Worm (Caenorhabditis elegans) whole organism, early embryonic: ENCODE results near the gene pas-2.

Source experiments
- B0310.2 ChIP-seq: sonication (generic microtip); optimal IDR thresholded peaks from 2 replicates; lab custom pipeline; 2016; ENCODE audit warnings: mild to moderate bottlenecking, missing genetic modification characterization, missing compliant biosample characterization
- F13C5.2 ChIP-seq: sonication (generic microtip); optimal IDR thresholded peaks from 2 replicates; lab custom pipeline; 2017; ENCODE audit warnings: mild to moderate bottlenecking, missing genetic modification characterization, inconsistent platforms, missing compliant biosample characterization
- aly-1 ChIP-seq: sonication (generic microtip); optimal IDR thresholded peaks from 2 replicates; lab custom pipeline; 2016; ENCODE audit warnings: missing genetic modification characterization, missing compliant biosample characterization
- ama-1 ChIP-seq: fragments of 150-350 bp; optimal IDR thresholded peaks from 2 replicates; lab custom pipeline; 2014
- ceh-13 ChIP-seq: fragments of 200-800 bp; sonication (Bioruptor generic); optimal IDR thresholded peaks from 2 replicates; lab custom pipeline; 2018; ENCODE audit warnings: mild to moderate bottlenecking, missing genetic modification characterization, missing compliant biosample characterization
- ets-7 ChIP-seq: sonication (generic microtip); optimal IDR thresholded peaks from 2 replicates; lab custom pipeline; 2016; ENCODE audit warnings: missing genotype, missing genetic modification characterization, missing compliant biosample characterization
- flt-1 ChIP-seq: fragments of 200-800 bp; sonication (Bioruptor generic); IDR thresholded peaks from 2 replicates; pipeline ENCODE4 v1.3.6; 2022; ENCODE audit warnings: missing genetic modification characterization, missing compliant biosample characterization
- hmbx-1 ChIP-seq: sonication (generic microtip); optimal IDR thresholded peaks from 2 replicates; lab custom pipeline; 2016; ENCODE audit warnings: mild to moderate bottlenecking, missing genetic modification characterization, missing compliant biosample characterization
- hmg-4 ChIP-seq: fragments of 200-800 bp; sonication (Bioruptor generic); optimal IDR thresholded peaks from 2 replicates; lab custom pipeline; 2018; ENCODE audit warnings: mild to moderate bottlenecking, missing genetic modification characterization, missing compliant biosample characterization
- hnd-1 ChIP-seq: sonication (generic microtip); optimal IDR thresholded peaks from 2 replicates; lab custom pipeline; 2016; ENCODE audit warnings: missing genetic modification characterization, missing compliant biosample characterization
- pes-1 ChIP-seq: fragments of 200-800 bp; sonication (Bioruptor generic); IDR thresholded peaks from 2 replicates; pipeline ENCODE4 v1.3.6; 2022; ENCODE audit warnings: missing genetic modification reagents, missing genetic modification characterization, missing compliant biosample characterization
- sea-1 ChIP-seq: fragments of 200-800 bp; sonication (Bioruptor generic); conservative IDR thresholded peaks from 2 replicates; pipeline ENCODE4 v1.3.6; 2022; ENCODE audit warnings: missing genetic modification characterization, missing compliant biosample characterization
- tbx-11 ChIP-seq: fragments of 200-800 bp; sonication (Bioruptor generic); IDR thresholded peaks from 2 replicates; pipeline ENCODE4 v1.3.6; 2022; ENCODE audit warnings: missing genetic modification characterization, missing compliant biosample characterization
- tbx-37 ChIP-seq: fragments of 200-800 bp; sonication (Bioruptor generic); conservative IDR thresholded peaks from 2 replicates; pipeline ENCODE4 v1.3.6; 2022; ENCODE audit warnings: missing genetic modification reagents, missing genetic modification characterization, missing compliant biosample characterization
- tra-4 ChIP-seq: sonication (generic microtip); optimal IDR thresholded peaks from 2 replicates; lab custom pipeline; 2017; ENCODE audit warnings: missing genetic modification characterization, missing compliant biosample characterization

The pas-2 gene

ce11 chrV:10813425-10814156 lies 43.4 kb downstream of the pas-2 start, which contains the start of the genes C29A12.1 and lig-1:
TSS of gene C29A12.1 (minus strand) at chrV:10813487.
TSS of gene lig-1 (plus strand) at chrV:10814106.
- TF ChIP-seq B0310.2 (tag; lab: Kevin White, UChicago) (no peak), tbx-37 (no peak), ama-1 (no peak)

ce11 chrV:10814333-10814732 lies 44.2 kb downstream of the pas-2 start:
- no peak for TF ChIP-seq tbx-37
- TF ChIP-seq flt-1 (GFP tag; lab: Robert Waterston, UW): no peak
- TF ChIP-seq sea-1 (GFP tag; lab: Robert Waterston, UW): no peak
- TF ChIP-seq tra-4 (tag; lab: Kevin White, UChicago): no peak
- TF ChIP-seq F13C5.2 (tag; lab: Kevin White, UChicago): no peak
- TF ChIP-seq ama-1: no peak
- no peak for TF ChIP-seq tbx-11
- TF ChIP-seq hnd-1 (tag; lab: Kevin White, UChicago): no peak
- TF ChIP-seq hmg-4 (GFP tag; lab: Kevin White, UChicago): no peak
- no peak for TF ChIP-seq hmbx-1 (tag; lab: Kevin White, UChicago)
- no peak for TF ChIP-seq ceh-13 (GFP tag; lab: Kevin White, UChicago)
- TF ChIP-seq ets-7 (tag; lab: Kevin White, UChicago): no peak

ce11 chrV:10816831-10817230 lies 46.7 kb downstream of the pas-2 start:
- TF ChIP-seq hmg-4 (GFP tag; lab: Kevin White, UChicago) (no peak), hmbx-1 (tag; lab: Kevin White, UChicago) (no peak), pes-1 (no peak), tra-4 (tag; lab: Kevin White, UChicago) (no peak), ceh-13 (GFP tag; lab: Kevin White, UChicago) (no peak), B0310.2 (tag; lab: Kevin White, UChicago) (no peak)

ce11 chrV:10818498-10818897 lies 48.3 kb downstream of the pas-2 start:
- TF ChIP-seq flt-1 (GFP tag; lab: Robert Waterston, UW): no peak
- TF ChIP-seq hnd-1 (tag; lab: Kevin White, UChicago): no peak
- TF ChIP-seq ceh-13 (GFP tag; lab: Kevin White, UChicago): no peak
- no peak for TF ChIP-seq B0310.2 (tag; lab: Kevin White, UChicago)
- TF ChIP-seq aly-1 (tag; lab: Kevin White, UChicago): no peak
- no peak for TF ChIP-seq tbx-37
- TF ChIP-seq ets-7 (tag; lab: Kevin White, UChicago): no peak
- TF ChIP-seq hmg-4 (GFP tag; lab: Kevin White, UChicago): no peak
- no peak for TF ChIP-seq sea-1 (GFP tag; lab: Robert Waterston, UW)
- TF ChIP-seq ama-1: no peak
